Fruit fly (Drosophila melanogaster): ENCODE data around the gene AstC.

DNA sequence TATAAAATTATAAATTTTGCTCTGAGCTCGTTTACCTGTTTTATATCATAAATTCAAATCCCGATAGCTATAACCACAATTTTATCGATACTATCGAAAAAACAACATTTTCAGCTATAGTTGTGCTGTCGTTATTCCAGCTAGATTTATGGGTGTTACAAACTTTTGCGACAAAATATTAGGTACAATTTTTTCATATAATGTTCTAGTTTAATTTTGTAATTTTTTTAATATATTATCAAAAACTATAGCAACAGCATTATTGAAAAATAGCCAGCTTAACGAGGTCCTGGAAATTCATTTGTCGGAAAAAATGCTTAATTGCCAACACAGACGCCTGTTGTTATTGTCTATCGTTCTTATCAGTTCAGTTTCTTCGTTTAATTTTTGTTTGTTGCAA is 9.9 kb upstream of the AstC start, which contains the start of gene Wdr59:
- TF ChIP-seq CG1620 (GFP tag; optimal IDR thresholded peaks at IDR 0.05), result peak; percentile 23
- TF ChIP-seq Hr96 (GFP tag; optimal IDR thresholded peaks at IDR 0.05), result no peak
- TF ChIP-seq kay (GFP tag; ENCODE audit: borderline replicate concordance), result no peak
- TF ChIP-seq CG5204 (GFP tag; optimal IDR thresholded peaks at IDR 0.05), result peak; percentile 54
- TF ChIP-seq bab1 (GFP tag; optimal IDR thresholded peaks at IDR 0.05), result peak; percentile 64
- TF ChIP-seq Clk (GFP tag; optimal IDR thresholded peaks at IDR 0.05), result no peak
- peak; percentile 9 for TF ChIP-seq tj (GFP tag; optimal IDR thresholded peaks at IDR 0.05)
- TF ChIP-seq CG7045 (GFP tag; optimal IDR thresholded peaks at IDR 0.05), result peak; percentile 4

Measured in whole organism, adult.